Fruit fly (Drosophila melanogaster) whole organism, adult: ENCODE data around the gene VhaM9.7-d.

Experiments
- CG11617 ChIP-seq: fragments of 200-800 bp; sonication (Bioruptor generic); optimal IDR thresholded peaks from 2 replicates; lab custom pipeline; 2017; ENCODE audit warnings: mild to moderate bottlenecking, missing biosample characterization, missing genetic modification reagents, missing genetic modification characterization
- CG12768 ChIP-seq: fragments of 200-800 bp; sonication (Bioruptor generic); optimal IDR thresholded peaks from 2 replicates; lab custom pipeline; 2017; ENCODE audit warnings: missing biosample characterization, missing genetic modification characterization, mild to moderate bottlenecking, moderate library complexity, missing genetic modification reagents
- CG5204 ChIP-seq: fragments of 200-800 bp; sonication (Bioruptor generic); optimal IDR thresholded peaks from 2 replicates; lab custom pipeline; 2016; ENCODE audit warnings: missing biosample characterization, missing genetic modification characterization
- CG7045 ChIP-seq: fragments of 200-800 bp; sonication (Bioruptor generic); optimal IDR thresholded peaks from 2 replicates; lab custom pipeline; 2017; ENCODE audit warnings: missing biosample characterization, mild to moderate bottlenecking, missing genetic modification characterization
- Clk ChIP-seq: fragments of 200-800 bp; sonication (Bioruptor generic); optimal IDR thresholded peaks from 2 replicates; lab custom pipeline; 2017; ENCODE audit warnings: missing biosample characterization, missing genetic modification characterization
- Hr96 ChIP-seq: fragments of 200-800 bp; sonication (Bioruptor generic); optimal IDR thresholded peaks from 2 replicates; lab custom pipeline; 2016; ENCODE audit warnings: missing biosample characterization, missing genetic modification characterization
- kay ChIP-seq: fragments of 200-800 bp; sonication (Bioruptor generic); peaks from one replicate; lab custom pipeline; 2016; ENCODE audit warnings: missing biosample characterization, missing genetic modification characterization, borderline replicate concordance
- ovo ChIP-seq: fragments of 200-800 bp; sonication (Bioruptor generic); optimal IDR thresholded peaks from 2 replicates; lab custom pipeline; 2016; ENCODE audit warnings: missing biosample characterization, missing genetic modification characterization

dm6 chr3R:16940520-16940919, 34.5 kb upstream of the VhaM9.7-d start:
- TF ChIP-seq kay = no peak
- no peak for TF ChIP-seq CG7045 (GFP tag; lab: Kevin White, UChicago)
- TF ChIP-seq CG5204 = no peak
- TF ChIP-seq ovo (GFP tag; lab: Kevin White, UChicago) = no peak
- no peak for TF ChIP-seq Clk (GFP tag; lab: Kevin White, UChicago)
- TF ChIP-seq CG11617 (GFP tag; lab: Kevin White, UChicago) = no peak
- TF ChIP-seq Hr96 (GFP tag; lab: Kevin White, UChicago) = no peak
- no peak for TF ChIP-seq CG12768 (GFP tag; lab: Kevin White, UChicago)
